Worm (Caenorhabditis elegans) whole organism, young adult: ENCODE data around the gene R04A9.6.
"Not testable (repeated sequence)": the region's sequence is repeated elsewhere in the genome, so short reads cannot be mapped to it uniquely, and the experiment has no call there.

Experiments used
- T26A5.8 ChIP-seq: sonication (generic microtip); optimal IDR thresholded peaks from 2 replicates; lab custom pipeline; 2016; ENCODE audit warnings: missing genetic modification characterization, missing compliant biosample characterization
- egl-18 ChIP-seq: fragments of 200-800 bp; sonication (Bioruptor generic); IDR thresholded peaks from 2 replicates; pipeline ENCODE4 v1.3.6; 2022; ENCODE audit warnings: missing genetic modification reagents, missing genetic modification characterization, missing compliant biosample characterization
- egrh-3 ChIP-seq: fragments of 200-800 bp; sonication (Bioruptor generic); IDR thresholded peaks from 2 replicates; pipeline ENCODE4 v1.3.6; 2022; ENCODE audit warnings: missing genetic modification reagents, missing genetic modification characterization, missing compliant biosample characterization
- pha-4 ChIP-seq: fragments of 150-350 bp; sonication (generic microtip); optimal IDR thresholded peaks from 2 replicates; lab custom pipeline; 2014; ENCODE audit warnings: missing biosample characterization, missing genetic modification reagents, missing genetic modification characterization
- snpc-4 ChIP-seq, 5 experiments: fragments of 150-350 bp in 1 of 5; sonication (generic microtip) in 4 of 5; optimal IDR thresholded peaks; 2 replicates each; lab custom pipeline; 2014 to 2018; ENCODE audit warnings: missing genetic modification characterization in 5 of 5, missing biosample characterization in 3 of 5, antibody characterized with exemption in 2 of 5, mild to moderate bottlenecking in 2 of 5, missing compliant biosample characterization in 2 of 5, missing genotype in 2 of 5, moderate library complexity in 2 of 5, missing genetic modification reagents in 1 of 5
- unc-62 ChIP-seq: fragments of 150-350 bp; optimal IDR thresholded peaks from 2 replicates; lab custom pipeline; 2014; ENCODE audit warnings: missing biosample characterization, missing genetic modification reagents, missing genetic modification characterization

ce11 chrX:351398-351797, 46.0 kb upstream of the R04A9.6 start:
- TF ChIP-seq egl-18; unc-62 (GFP tag; lab: Kevin White, UChicago); egrh-3 (GFP tag; lab: Robert Waterston, UW); T26A5.8; pha-4 (tag; lab: Kevin White, UChicago); snpc-4 (GFP tag; optimal IDR thresholded peaks at IDR 0.05; lab: Kevin White, UChicago); snpc-4 (tag; optimal IDR thresholded peaks at IDR 0.05; lab: Kevin White, UChicago): not testable (repeated sequence)
